Fruit fly (Drosophila melanogaster) whole organism, embryonic: Measurements from ENCODE around the gene RpL24-like.

Source experiments
- Atf3 ChIP-seq: fragments of 200-800 bp; sonication (Bioruptor generic); optimal IDR thresholded peaks from 3 replicates; lab custom pipeline; 2016; ENCODE audit warnings: missing biosample characterization, missing genetic modification characterization
- CG11093 ChIP-seq: fragments of 200-800 bp; sonication (Bioruptor generic); IDR thresholded peaks from 3 replicates; pipeline ENCODE4 v1.3.6; 2022; ENCODE audit warnings: missing biosample characterization, missing genetic modification characterization
- CG12104 ChIP-seq: fragments of 200-800 bp; sonication (Bioruptor generic); optimal IDR thresholded peaks from 3 replicates; lab custom pipeline; 2016; ENCODE audit warnings: missing biosample characterization, missing genetic modification characterization
- CG12391 ChIP-seq: fragments of 200-800 bp; sonication (Bioruptor generic); optimal IDR thresholded peaks from 3 replicates; lab custom pipeline; 2018; ENCODE audit warnings: missing biosample characterization, mild to moderate bottlenecking, missing genetic modification characterization, moderate library complexity
- CG13123 ChIP-seq: fragments of 200-800 bp; sonication (Bioruptor generic); optimal IDR thresholded peaks from 2 replicates; lab custom pipeline; 2016; ENCODE audit warnings: missing biosample characterization, missing genetic modification characterization
- CG17802 ChIP-seq: fragments of 200-800 bp; sonication (Bioruptor generic); optimal IDR thresholded peaks from 2 replicates; lab custom pipeline; 2018; ENCODE audit warnings: missing biosample characterization, mild to moderate bottlenecking, missing genetic modification characterization, moderate library complexity
- CG30403 ChIP-seq: fragments of 200-800 bp; sonication (Bioruptor generic); optimal IDR thresholded peaks from 3 replicates; lab custom pipeline; 2016; ENCODE audit warnings: missing biosample characterization, missing genetic modification characterization
- CG34376 ChIP-seq: fragments of 200-800 bp; sonication (Bioruptor generic); optimal IDR thresholded peaks from 2 replicates; lab custom pipeline; 2018; ENCODE audit warnings: missing biosample characterization, mild to moderate bottlenecking, missing genetic modification characterization
- CG3995 ChIP-seq: fragments of 200-800 bp; sonication (Bioruptor generic); optimal IDR thresholded peaks from 3 replicates; lab custom pipeline; 2016; ENCODE audit warnings: missing biosample characterization, missing genetic modification characterization
- CG4282 ChIP-seq: fragments of 200-800 bp; sonication (Bioruptor generic); optimal IDR thresholded peaks from 2 replicates; lab custom pipeline; 2016; ENCODE audit warnings: missing biosample characterization, missing genetic modification characterization
- CG43689 ChIP-seq: fragments of 200-800 bp; sonication (Bioruptor generic); IDR thresholded peaks from 2 replicates; pipeline ENCODE4 v1.3.6; 2022; ENCODE audit warnings: missing biosample characterization, missing genetic modification characterization
- CG4424 ChIP-seq: fragments of 200-800 bp; sonication (Bioruptor generic); optimal IDR thresholded peaks from 3 replicates; lab custom pipeline; 2016; ENCODE audit warnings: missing biosample characterization, missing genetic modification characterization
- CG4820 ChIP-seq: fragments of 200-800 bp; sonication (Bioruptor generic); optimal IDR thresholded peaks from 3 replicates; lab custom pipeline; 2016; ENCODE audit warnings: missing biosample characterization, missing genetic modification characterization
- CG6791 ChIP-seq: fragments of 200-800 bp; sonication (Bioruptor generic); IDR thresholded peaks from 3 replicates; pipeline ENCODE4 v1.3.6; 2022; ENCODE audit warnings: missing biosample characterization, missing genetic modification characterization; ENCODE audit not compliant: partially characterized antibody
- CG7271 ChIP-seq: fragments of 200-800 bp; sonication (Bioruptor generic); optimal IDR thresholded peaks from 2 replicates; lab custom pipeline; 2018; ENCODE audit warnings: missing biosample characterization, mild to moderate bottlenecking, missing genetic modification characterization, moderate library complexity
- CG7556 ChIP-seq: fragments of 200-800 bp; sonication (Bioruptor generic); optimal IDR thresholded peaks from 2 replicates; lab custom pipeline; 2017; ENCODE audit warnings: missing biosample characterization, mild to moderate bottlenecking, missing genetic modification characterization
- CG8089 ChIP-seq: fragments of 200-800 bp; sonication (Bioruptor generic); optimal IDR thresholded peaks from 3 replicates; lab custom pipeline; 2016; ENCODE audit warnings: missing biosample characterization, missing genetic modification characterization
- CG8944 ChIP-seq: fragments of 200-800 bp; sonication (Bioruptor generic); optimal IDR thresholded peaks from 3 replicates; lab custom pipeline; 2016; ENCODE audit warnings: missing biosample characterization, missing genetic modification characterization
- CG9797 ChIP-seq: fragments of 200-800 bp; sonication (Bioruptor generic); optimal IDR thresholded peaks from 3 replicates; lab custom pipeline; 2018; ENCODE audit warnings: missing biosample characterization, mild to moderate bottlenecking, missing genetic modification characterization
- Dad ChIP-seq: fragments of 200-800 bp; sonication (Bioruptor generic); optimal IDR thresholded peaks from 3 replicates; lab custom pipeline; 2016; ENCODE audit warnings: missing biosample characterization, missing genetic modification characterization
- Elba2 ChIP-seq: fragments of 200-800 bp; sonication (Bioruptor generic); optimal IDR thresholded peaks from 3 replicates; lab custom pipeline; 2016; ENCODE audit warnings: missing biosample characterization, missing genetic modification characterization
- H2.0 ChIP-seq: fragments of 200-800 bp; sonication (Bioruptor generic); IDR thresholded peaks from 2 replicates; pipeline ENCODE4 v1.3.6; 2022; ENCODE audit warnings: missing biosample characterization, missing genetic modification characterization
- HHEX ChIP-seq: fragments of 200-800 bp; sonication (Bioruptor generic); optimal IDR thresholded peaks from 3 replicates; lab custom pipeline; 2017; ENCODE audit warnings: missing biosample characterization, mild to moderate bottlenecking, missing genetic modification characterization, missing genetic modification reagents
- Kr ChIP-seq: fragments of 200-800 bp; sonication (Bioruptor generic); optimal IDR thresholded peaks from 2 replicates; lab custom pipeline; 2017; ENCODE audit warnings: missing biosample characterization, mild to moderate bottlenecking, missing genetic modification characterization
- MESR4 ChIP-seq: fragments of 200-800 bp; sonication (Bioruptor generic); optimal IDR thresholded peaks from 2 replicates; lab custom pipeline; 2018; ENCODE audit warnings: missing biosample characterization, mild to moderate bottlenecking, missing genetic modification characterization, moderate library complexity
- Mad ChIP-seq: fragments of 200-800 bp; sonication (Bioruptor generic); optimal IDR thresholded peaks from 2 replicates; lab custom pipeline; 2016; ENCODE audit warnings: missing biosample characterization, missing genetic modification characterization
- Max ChIP-seq: fragments of 200-800 bp; sonication (Bioruptor generic); optimal IDR thresholded peaks from 2 replicates; lab custom pipeline; 2016; ENCODE audit warnings: missing biosample characterization, mild to moderate bottlenecking, missing genetic modification characterization
- Myb ChIP-seq: fragments of 200-800 bp; sonication (Bioruptor generic); optimal IDR thresholded peaks from 2 replicates; lab custom pipeline; 2016; ENCODE audit warnings: missing biosample characterization, missing genetic modification characterization
- Pdp1 ChIP-seq, 2 experiments: fragments of 200-800 bp; sonication (Bioruptor generic); optimal IDR thresholded peaks; 3 replicates each; lab custom pipeline; 2016; ENCODE audit warnings: missing biosample characterization in 2 of 2, missing genetic modification characterization in 2 of 2, mild to moderate bottlenecking in 1 of 2, moderate library complexity in 1 of 2
- Rx ChIP-seq: fragments of 200-800 bp; sonication (Bioruptor generic); IDR thresholded peaks from 2 replicates; pipeline ENCODE4 v1.3.6; 2022; ENCODE audit warnings: missing biosample characterization, missing genetic modification characterization
- bigmax ChIP-seq: fragments of 200-800 bp; sonication (Bioruptor generic); optimal IDR thresholded peaks from 2 replicates; lab custom pipeline; 2018; ENCODE audit warnings: missing biosample characterization, mild to moderate bottlenecking, missing genetic modification characterization
- dimm ChIP-seq: fragments of 200-800 bp; sonication (Bioruptor generic); IDR thresholded peaks from 2 replicates; pipeline ENCODE4 v1.3.6; 2022; ENCODE audit warnings: missing biosample characterization, missing genetic modification characterization
- fd96Cb ChIP-seq: fragments of 200-800 bp; sonication (Bioruptor generic); optimal IDR thresholded peaks from 2 replicates; lab custom pipeline; 2018; ENCODE audit warnings: missing biosample characterization, mild to moderate bottlenecking, missing genetic modification characterization, moderate library complexity
- fru ChIP-seq: fragments of >200 bp; optimal IDR thresholded peaks from 2 replicates; lab custom pipeline; 2017
- ken ChIP-seq: fragments of 200-800 bp; sonication (Bioruptor generic); IDR thresholded peaks from 3 replicates; pipeline ENCODE4 v1.3.6; 2022; ENCODE audit warnings: missing biosample characterization, missing genetic modification characterization
- knrl ChIP-seq: fragments of 200-800 bp; sonication (Bioruptor generic); IDR thresholded peaks from 3 replicates; pipeline ENCODE4 v1.3.6; 2022; ENCODE audit warnings: missing biosample characterization, missing genetic modification characterization; ENCODE audit not compliant: partially characterized antibody
- lov ChIP-seq, 2 experiments: fragments of 200-800 bp in 1 of 2; fragments of >200 bp in 1 of 2; sonication (Bioruptor generic) in 1 of 2; IDR thresholded peaks in 1 of 2; optimal IDR thresholded peaks in 1 of 2; 2 replicates in 1 of 2; 3 replicates in 1 of 2; pipeline versions ENCODE4 v1.3.6 to Lab custom; 2017 to 2022; ENCODE audit warnings: missing biosample characterization in 1 of 2, missing genetic modification characterization in 1 of 2
- nom ChIP-seq: fragments of 200-800 bp; sonication (Bioruptor generic); optimal IDR thresholded peaks from 2 replicates; lab custom pipeline; 2017; ENCODE audit warnings: missing biosample characterization, missing genetic modification characterization, mild to moderate bottlenecking, moderate library complexity, missing genetic modification reagents
- oc ChIP-seq: fragments of 200-800 bp; sonication (Bioruptor generic); optimal IDR thresholded peaks from 2 replicates; lab custom pipeline; 2018; ENCODE audit warnings: missing biosample characterization, mild to moderate bottlenecking, missing genetic modification characterization, moderate library complexity
- onecut ChIP-seq: fragments of 200-800 bp; sonication (Bioruptor generic); IDR thresholded peaks from 2 replicates; pipeline ENCODE4 v1.3.6; 2022; ENCODE audit warnings: missing biosample characterization, missing genetic modification characterization
- pnt ChIP-seq: fragments of 200-800 bp; sonication (Bioruptor generic); optimal IDR thresholded peaks from 3 replicates; lab custom pipeline; 2016; ENCODE audit warnings: missing biosample characterization, missing genetic modification characterization
- pzg ChIP-seq: fragments of 200-800 bp; sonication (Bioruptor generic); optimal IDR thresholded peaks from 3 replicates; lab custom pipeline; 2018; ENCODE audit warnings: missing biosample characterization, mild to moderate bottlenecking, missing genetic modification characterization, moderate library complexity
- slou ChIP-seq: fragments of 200-800 bp; sonication (Bioruptor generic); optimal IDR thresholded peaks from 3 replicates; lab custom pipeline; 2016; ENCODE audit warnings: missing biosample characterization, missing genetic modification characterization
- so ChIP-seq: fragments of 200-800 bp; sonication (Bioruptor generic); IDR thresholded peaks from 3 replicates; pipeline ENCODE4 v1.3.6; 2022; ENCODE audit warnings: missing biosample characterization, missing genetic modification characterization
- sug ChIP-seq: fragments of 200-800 bp; optimal IDR thresholded peaks from 2 replicates; lab custom pipeline; 2019; ENCODE audit warnings: missing biosample characterization, mild to moderate bottlenecking, missing genetic modification characterization, moderate library complexity
- tap ChIP-seq: fragments of 200-800 bp; optimal IDR thresholded peaks from 3 replicates; lab custom pipeline; 2019; ENCODE audit warnings: missing biosample characterization, mild to moderate bottlenecking, missing genetic modification characterization, moderate library complexity
- tgo ChIP-seq: fragments of 200-800 bp; sonication (Bioruptor generic); IDR thresholded peaks from 3 replicates; pipeline ENCODE4 v1.3.6; 2022; ENCODE audit warnings: missing biosample characterization, missing genetic modification characterization
- tin ChIP-seq: fragments of 200-800 bp; sonication (Bioruptor generic); optimal IDR thresholded peaks from 3 replicates; lab custom pipeline; 2016; ENCODE audit warnings: missing biosample characterization, missing genetic modification characterization
- tna ChIP-seq: fragments of 200-800 bp; sonication (Bioruptor generic); IDR thresholded peaks from 2 replicates; pipeline ENCODE4 v1.3.6; 2022; ENCODE audit warnings: missing biosample characterization, missing genetic modification characterization; ENCODE audit not compliant: partially characterized antibody
- ttk ChIP-seq: fragments of 200-800 bp; sonication (Bioruptor generic); IDR thresholded peaks from 2 replicates; pipeline ENCODE4 v2.1.2; 2022; ENCODE audit warnings: missing biosample characterization, missing genetic modification characterization
- tup ChIP-seq: fragments of 200-800 bp; sonication (Bioruptor generic); optimal IDR thresholded peaks from 2 replicates; lab custom pipeline; 2016; ENCODE audit warnings: missing biosample characterization, mild to moderate bottlenecking, missing genetic modification characterization, moderate library complexity

The RpL24-like gene

DNA sequence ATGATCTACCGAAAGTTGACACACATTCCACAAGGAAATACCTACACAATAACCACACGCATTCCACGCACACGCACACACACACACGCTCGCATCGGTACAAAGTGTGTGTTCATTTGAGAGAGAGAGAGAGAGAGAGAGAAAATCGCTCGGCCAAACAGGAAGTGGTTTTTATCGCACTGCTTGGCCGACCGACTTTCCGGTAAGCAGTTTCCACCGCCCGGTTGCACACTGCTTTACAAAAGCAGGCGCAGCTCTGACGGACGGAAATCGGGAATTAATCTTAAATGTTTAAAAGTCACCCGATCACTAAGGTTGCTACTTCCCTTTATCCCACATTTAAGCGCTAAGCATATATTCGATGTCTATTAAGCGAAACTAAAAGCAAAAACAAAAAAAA, 38.6 kb downstream of the RpL24-like start (continued):
- TF ChIP-seq CG12391 (tag; lab: Kevin White, UChicago) = peak; percentile 51
- TF ChIP-seq bigmax = no peak
- TF ChIP-seq tin (GFP tag; lab: Kevin White, UChicago) = peak; percentile 57
- TF ChIP-seq H2.0 (GFP tag; lab: Robert Waterston, UW) = peak; percentile 57
- no peak for TF ChIP-seq CG9797 (GFP tag; lab: Kevin White, UChicago)
- peak; percentile 54 for TF ChIP-seq CG4820 (GFP tag; lab: Kevin White, UChicago)
- TF ChIP-seq Dad = no peak
- TF ChIP-seq ttk = peak; percentile 65
- TF ChIP-seq fd96Cb (tag; lab: Kevin White, UChicago) = no peak
- TF ChIP-seq oc (tag; lab: Kevin White, UChicago) = no peak
- no peak for TF ChIP-seq CG11093 (GFP tag; lab: Robert Waterston, UW)
- TF ChIP-seq CG8944 (GFP tag; lab: Kevin White, UChicago) = peak; percentile 19
- peak; percentile 62 for TF ChIP-seq Elba2
- peak; percentile 77 for TF ChIP-seq CG4424 (GFP tag; lab: Kevin White, UChicago)
- no peak for TF ChIP-seq CG4282 (GFP tag; lab: Kevin White, UChicago)
- peak; percentile 86 for TF ChIP-seq onecut (GFP tag; lab: Robert Waterston, UW)
- TF ChIP-seq CG3995 (GFP tag; lab: Kevin White, UChicago) = no peak
- peak; percentile 23 for TF ChIP-seq Atf3 (GFP tag; lab: Kevin White, UChicago)
- no peak for TF ChIP-seq Max (GFP tag; lab: Kevin White, UChicago)
- no peak for TF ChIP-seq pnt (GFP tag; lab: Kevin White, UChicago)
- TF ChIP-seq pzg (GFP tag; lab: Kevin White, UChicago) = no peak
- no peak for TF ChIP-seq MESR4 (GFP tag; lab: Kevin White, UChicago)
- TF ChIP-seq CG43689 (GFP tag; lab: Robert Waterston, UW) = peak; percentile 52; the same call in 1 of the 2 replicates
- TF ChIP-seq CG34376 = no peak
- TF ChIP-seq CG17802 (tag; lab: Kevin White, UChicago) = peak; percentile 75
- TF ChIP-seq sug = no peak
- TF ChIP-seq so (GFP tag; lab: Robert Waterston, UW) = no peak; the same call in 2 of the 3 replicates
- no peak for TF ChIP-seq CG7556 (GFP tag; lab: Kevin White, UChicago)
- TF ChIP-seq CG6791 = 0 out of 3 replicates have a peak, but pooled peaks have one; percentile 19
- TF ChIP-seq tna (GFP tag; lab: Robert Waterston, UW) = no peak
- TF ChIP-seq Rx (GFP tag; lab: Robert Waterston, UW) = peak; percentile 74
- no peak for TF ChIP-seq tap (tag; lab: Kevin White, UChicago)
- TF ChIP-seq Myb (GFP tag; lab: Kevin White, UChicago) = peak; percentile 8
- TF ChIP-seq Mad (GFP tag; lab: Kevin White, UChicago) = peak; percentile 24
- TF ChIP-seq lov (optimal IDR thresholded peaks at IDR 0.05; lab: Kevin White, UChicago) = no peak
- TF ChIP-seq lov (GFP tag; IDR thresholded peaks at IDR 0.05; lab: Robert Waterston, UW) = peak; percentile 93
- peak; percentile 23 for TF ChIP-seq CG30403
- peak; percentile 36 for TF ChIP-seq slou (GFP tag; lab: Kevin White, UChicago)
- TF ChIP-seq CG8089 = peak; percentile 65
- no peak for TF ChIP-seq CG13123 (GFP tag; lab: Kevin White, UChicago)
- no peak for TF ChIP-seq fru
- no peak for TF ChIP-seq knrl (GFP tag; lab: Robert Waterston, UW)
- no peak for TF ChIP-seq nom (GFP tag; lab: Kevin White, UChicago)
- peak in 1 of 2 experiments; percentile 50 for TF ChIP-seq Pdp1 (GFP tag; optimal IDR thresholded peaks at IDR 0.05; lab: Kevin White, UChicago)
- TF ChIP-seq Kr (GFP tag; lab: Kevin White, UChicago) = peak; percentile 86
- no peak for TF ChIP-seq tup (GFP tag; lab: Kevin White, UChicago)
- peak; percentile 98 for TF ChIP-seq CG7271
- TF ChIP-seq HHEX = peak; percentile 79
- TF ChIP-seq tgo (GFP tag; lab: Robert Waterston, UW) = peak; percentile 37; the same call in 1 of the 3 replicates
- TF ChIP-seq ken = peak; percentile 74; the same call in 1 of the 3 replicates
- TF ChIP-seq CG12104 (GFP tag; lab: Kevin White, UChicago) = peak; percentile 57
- peak; percentile 40; the same call in 1 of the 2 replicates for TF ChIP-seq dimm
